Fruit fly (Drosophila melanogaster): ENCODE measurements around the gene CG1239.

Gene CG1239

DNA sequence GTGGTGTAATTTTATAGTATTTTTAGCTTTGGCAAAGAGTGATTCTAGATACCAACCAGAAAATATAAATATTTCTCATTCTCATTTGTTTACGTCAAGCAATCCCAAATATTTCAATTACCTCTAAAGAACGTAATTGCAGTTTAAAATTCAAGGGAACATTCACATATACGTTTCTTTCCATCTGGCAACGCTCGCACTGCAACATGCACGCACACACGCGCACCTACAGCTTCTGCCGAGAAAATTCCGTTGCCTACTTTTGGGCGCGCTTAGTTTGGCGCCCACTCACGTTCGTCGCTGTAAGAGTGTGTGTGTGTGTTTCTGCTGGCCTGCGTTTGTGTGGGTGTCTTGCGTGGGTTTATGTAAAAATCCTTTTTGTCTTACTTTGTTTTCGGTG, 39.1 kb downstream of the CG1239 start:
- TF ChIP-seq psq (optimal IDR thresholded peaks at IDR 0.05) = no peak
- TF ChIP-seq Myc (optimal IDR thresholded peaks at IDR 0.05) = no peak
- no peak for TF ChIP-seq h (optimal IDR thresholded peaks at IDR 0.05)
- no peak for TF ChIP-seq Sin3A (optimal IDR thresholded peaks at IDR 0.05)
- no peak for TF ChIP-seq ttk (optimal IDR thresholded peaks at IDR 0.05)
- TF ChIP-seq insv (optimal IDR thresholded peaks at IDR 0.05) = no peak

DNA sequence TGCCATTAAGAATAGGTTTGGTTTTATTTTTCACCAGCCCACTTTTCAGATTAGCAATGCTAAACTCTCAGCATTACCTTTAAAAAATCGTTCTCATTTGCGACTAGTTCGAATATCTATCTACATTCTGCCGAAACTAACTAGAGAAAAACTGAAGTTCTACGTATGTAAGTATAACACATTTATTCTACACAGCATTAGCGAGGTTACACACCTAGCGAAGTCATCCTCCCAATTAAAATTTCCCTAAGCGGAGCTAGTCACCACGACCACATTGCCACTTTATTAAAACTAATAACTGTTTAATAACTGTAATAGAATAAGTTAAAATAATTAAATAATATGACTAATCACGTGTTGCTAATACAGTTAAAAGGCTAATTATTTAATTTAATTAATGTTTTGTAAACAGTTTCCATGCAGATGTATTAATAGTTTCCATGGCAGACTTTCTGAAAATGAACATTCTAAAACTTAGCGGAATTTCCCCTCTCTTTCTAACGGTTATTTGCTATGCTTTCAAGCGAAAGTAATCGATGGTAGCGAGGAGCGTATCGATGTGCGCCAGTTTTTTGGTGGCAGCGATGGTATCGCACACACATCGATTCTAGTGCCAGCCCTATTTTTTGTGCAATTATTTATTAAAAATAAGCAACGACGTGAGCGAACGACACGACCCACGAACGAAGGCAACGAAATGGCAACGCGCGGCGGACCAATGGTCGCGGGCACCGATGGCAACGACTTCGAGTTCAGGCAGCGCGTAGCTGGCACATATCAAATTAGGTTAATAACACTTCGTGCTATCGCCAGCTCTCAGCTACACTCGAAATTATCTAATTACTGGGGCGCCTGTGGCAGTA, 45.6 kb downstream of the CG1239 start, which contains the start of gene jagn:
jagn (plus strand) TSS at position 585 of the 863 bp plus-strand sequence.
- TF ChIP-seq ttk (optimal IDR thresholded peaks at IDR 0.05) (no peak), h (optimal IDR thresholded peaks at IDR 0.05) (no peak), Sin3A (optimal IDR thresholded peaks at IDR 0.05) (no peak)

DNA sequence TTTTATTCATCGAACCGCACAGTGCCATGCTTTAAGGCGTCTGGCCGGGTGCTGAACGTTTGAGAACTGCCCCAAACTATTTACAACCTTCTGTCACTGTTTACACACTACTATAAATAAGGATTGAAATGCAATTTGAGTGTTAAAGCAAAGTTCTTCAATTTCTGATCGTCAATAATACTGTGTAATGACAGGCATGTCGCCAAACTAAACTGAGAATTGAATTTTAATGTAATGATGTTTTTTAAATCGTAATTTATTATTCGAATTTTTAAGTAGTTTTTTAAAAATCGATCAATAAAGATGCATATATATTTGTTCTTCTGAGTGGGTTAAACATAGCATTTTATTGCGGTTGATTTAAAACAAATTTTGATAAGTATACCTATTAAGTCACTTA, 47.7 kb downstream of the CG1239 start, which contains the start of gene CG2082:
CG2082 (minus strand) TSS at position 101 of the 400 bp plus-strand sequence.
- TF ChIP-seq h (optimal IDR thresholded peaks at IDR 0.05) (no peak), ttk (optimal IDR thresholded peaks at IDR 0.05) (no peak), Sin3A (optimal IDR thresholded peaks at IDR 0.05) (no peak), Myc (optimal IDR thresholded peaks at IDR 0.05) (no peak), psq (optimal IDR thresholded peaks at IDR 0.05) (no peak), insv (optimal IDR thresholded peaks at IDR 0.05) (no peak)

DNA sequence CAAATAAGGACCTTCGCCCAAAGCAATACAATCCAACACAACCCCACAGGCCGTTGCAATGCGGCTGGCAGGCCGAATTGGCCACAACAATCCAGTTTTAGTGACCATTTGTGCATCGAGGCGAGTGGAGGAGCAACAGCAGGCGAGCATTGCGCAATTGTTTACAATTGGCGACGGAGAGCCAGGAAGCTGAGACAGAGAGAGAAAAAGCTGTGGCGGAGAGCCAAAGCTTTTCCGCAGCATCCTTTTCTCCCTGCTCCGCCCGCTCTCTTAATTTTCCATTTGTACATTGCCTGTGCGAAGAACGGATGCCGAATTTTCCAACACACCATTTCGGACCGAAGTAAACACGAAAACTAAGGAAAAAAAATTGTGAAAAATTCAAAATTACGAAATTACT, 48.1 kb downstream of the CG1239 start, which contains the start of gene kat-60L1:
kat-60L1 (plus strand) TSS at position 301 of the 400 bp plus-strand sequence.
- TF ChIP-seq Sin3A (optimal IDR thresholded peaks at IDR 0.05) (no peak), insv (optimal IDR thresholded peaks at IDR 0.05) (no peak), psq (optimal IDR thresholded peaks at IDR 0.05) (no peak), ttk (optimal IDR thresholded peaks at IDR 0.05) (no peak), h (optimal IDR thresholded peaks at IDR 0.05) (no peak), Myc (optimal IDR thresholded peaks at IDR 0.05) (no peak)

All from Kc167 (cell line).